Fruit fly (Drosophila melanogaster) whole organism, prepupa: ENCODE data around the gene CG33257.

Experiments used
- CG10631 ChIP-seq: fragments of 200-800 bp; sonication (Bioruptor generic); optimal IDR thresholded peaks from 2 replicates; lab custom pipeline; 2016; ENCODE audit warnings: missing biosample characterization, missing genetic modification characterization
- CG11294 ChIP-seq: fragments of 200-800 bp; sonication (Bioruptor generic); IDR thresholded peaks from 2 replicates; pipeline ENCODE4 v1.3.6; 2022; ENCODE audit warnings: missing biosample characterization, missing genetic modification characterization
- CG16779 ChIP-seq: fragments of 200-800 bp; sonication (Bioruptor generic); optimal IDR thresholded peaks from 3 replicates; lab custom pipeline; 2017; ENCODE audit warnings: missing biosample characterization, mild to moderate bottlenecking, missing genetic modification characterization
- CG31627 ChIP-seq: fragments of 200-800 bp; sonication (Bioruptor generic); optimal IDR thresholded peaks from 3 replicates; lab custom pipeline; 2016; ENCODE audit warnings: missing biosample characterization, missing genetic modification characterization
- CG32006 ChIP-seq: fragments of 200-800 bp; sonication (Bioruptor generic); optimal IDR thresholded peaks from 3 replicates; lab custom pipeline; 2017; ENCODE audit warnings: missing biosample characterization, mild to moderate bottlenecking, missing genetic modification characterization
- CG6163 ChIP-seq: fragments of 200-800 bp; sonication (Bioruptor generic); IDR thresholded peaks from 3 replicates; pipeline ENCODE4 v1.3.6; 2022; ENCODE audit warnings: missing biosample characterization, missing genetic modification characterization
- CG6276 ChIP-seq: fragments of 200-800 bp; sonication (Bioruptor generic); optimal IDR thresholded peaks from 2 replicates; lab custom pipeline; 2017; ENCODE audit warnings: missing biosample characterization, mild to moderate bottlenecking, missing genetic modification characterization
- CG6854 ChIP-seq: fragments of 200-800 bp; sonication (Bioruptor generic); optimal IDR thresholded peaks from 2 replicates; lab custom pipeline; 2017; ENCODE audit warnings: missing biosample characterization, mild to moderate bottlenecking, missing genetic modification characterization
- CG7368 ChIP-seq: fragments of 200-800 bp; sonication (Bioruptor generic); optimal IDR thresholded peaks from 3 replicates; lab custom pipeline; 2016; ENCODE audit warnings: missing biosample characterization, missing genetic modification characterization
- CG8119 ChIP-seq: fragments of 200-800 bp; sonication (Bioruptor generic); IDR thresholded peaks from 3 replicates; pipeline ENCODE4 v1.3.6; 2022; ENCODE audit warnings: missing biosample characterization, missing genetic modification characterization
- CG8319 ChIP-seq: fragments of 200-800 bp; sonication (Bioruptor generic); optimal IDR thresholded peaks from 3 replicates; lab custom pipeline; 2016; ENCODE audit warnings: missing biosample characterization, missing genetic modification characterization
- Eip78C ChIP-seq: fragments of 200-800 bp; sonication (Bioruptor generic); peaks from one replicate; lab custom pipeline; 2016; ENCODE audit warnings: missing biosample characterization, missing genetic modification characterization
- OdsH ChIP-seq: fragments of 200-800 bp; sonication (Bioruptor generic); optimal IDR thresholded peaks from 3 replicates; lab custom pipeline; 2016; ENCODE audit warnings: missing biosample characterization, missing genetic modification characterization
- Sox102F ChIP-seq: fragments of 200-800 bp; sonication (Bioruptor generic); optimal IDR thresholded peaks from 2 replicates; lab custom pipeline; 2016; ENCODE audit warnings: missing biosample characterization, mild to moderate bottlenecking, missing genetic modification characterization
- eg ChIP-seq: fragments of 200-800 bp; sonication (Bioruptor generic); IDR thresholded peaks from 3 replicates; pipeline ENCODE4 v1.3.6; 2022; ENCODE audit warnings: missing biosample characterization, missing genetic modification characterization
- esn ChIP-seq: fragments of 200-800 bp; sonication (Bioruptor generic); optimal IDR thresholded peaks from 2 replicates; lab custom pipeline; 2016; ENCODE audit warnings: missing biosample characterization, mild to moderate bottlenecking, missing genetic modification characterization, moderate library complexity
- fkh ChIP-seq: fragments of 200-800 bp; sonication (Bioruptor generic); optimal IDR thresholded peaks from 3 replicates; lab custom pipeline; 2017; ENCODE audit warnings: missing biosample characterization, mild to moderate bottlenecking, missing genetic modification characterization, moderate library complexity
- spab ChIP-seq: fragments of 200-800 bp; sonication (Bioruptor generic); optimal IDR thresholded peaks from 2 replicates; lab custom pipeline; 2017; ENCODE audit warnings: missing biosample characterization, mild to moderate bottlenecking, missing genetic modification characterization, missing genetic modification reagents
- svp ChIP-seq: fragments of 200-800 bp; sonication (Bioruptor generic); peaks from one replicate; lab custom pipeline; 2016; ENCODE audit warnings: missing biosample characterization, missing genetic modification characterization
- vri ChIP-seq: fragments of 200-800 bp; sonication (Bioruptor generic); optimal IDR thresholded peaks from 3 replicates; lab custom pipeline; 2016; ENCODE audit warnings: missing biosample characterization, mild to moderate bottlenecking, missing genetic modification characterization

The CG33257 gene

DNA sequence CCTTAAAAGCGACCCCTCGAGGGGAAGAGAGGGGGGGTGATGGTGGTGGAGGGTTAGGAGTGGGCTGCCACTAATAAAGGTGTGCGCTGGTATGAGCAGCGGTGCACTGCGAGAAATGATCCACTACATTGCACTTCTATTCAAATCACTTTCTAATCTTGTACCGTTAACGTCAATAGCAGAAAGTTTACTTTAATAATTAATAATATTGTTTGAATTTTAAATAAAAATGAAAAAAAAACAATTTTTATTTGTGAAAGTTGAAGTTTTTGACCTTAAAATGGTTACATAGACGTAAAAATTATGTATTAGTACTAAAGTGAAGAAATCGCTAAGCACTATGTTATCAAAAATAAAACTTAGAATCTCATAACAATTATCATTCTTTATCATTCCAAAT lies 46.8 kb downstream of the CG33257 start:
- TF ChIP-seq CG7368 (GFP tag; lab: Kevin White, UChicago) = no peak
- no peak for TF ChIP-seq esn
- TF ChIP-seq CG6854 (GFP tag; lab: Kevin White, UChicago) = no peak
- TF ChIP-seq CG32006 = peak; percentile 37
- no peak for TF ChIP-seq Sox102F
- 0 out of 3 replicates have a peak, but pooled peaks have one; percentile 20 for TF ChIP-seq CG6163 (GFP tag; lab: Robert Waterston, UW)
- no peak for TF ChIP-seq OdsH (GFP tag; lab: Kevin White, UChicago)
- peak; percentile 7 for TF ChIP-seq CG6276 (GFP tag; lab: Kevin White, UChicago)
- 0 out of 3 replicates have a peak, but pooled peaks have one; percentile 14 for TF ChIP-seq CG8119 (GFP tag; lab: Robert Waterston, UW)
- TF ChIP-seq eg (GFP tag; lab: Robert Waterston, UW) = peak; percentile 23; the same call in 1 of the 3 replicates
- peak; percentile 18 for TF ChIP-seq svp (GFP tag; lab: Kevin White, UChicago)
- no peak for TF ChIP-seq CG11294
- peak; percentile 30 for TF ChIP-seq Eip78C (GFP tag; lab: Kevin White, UChicago)
- TF ChIP-seq vri = no peak

dm6 chr3L:16393700-16394099 lies 47.6 kb downstream of the CG33257 start:
- TF ChIP-seq CG10631 = no peak
- peak; percentile 65 for TF ChIP-seq fkh (GFP tag; lab: Kevin White, UChicago)

DNA sequence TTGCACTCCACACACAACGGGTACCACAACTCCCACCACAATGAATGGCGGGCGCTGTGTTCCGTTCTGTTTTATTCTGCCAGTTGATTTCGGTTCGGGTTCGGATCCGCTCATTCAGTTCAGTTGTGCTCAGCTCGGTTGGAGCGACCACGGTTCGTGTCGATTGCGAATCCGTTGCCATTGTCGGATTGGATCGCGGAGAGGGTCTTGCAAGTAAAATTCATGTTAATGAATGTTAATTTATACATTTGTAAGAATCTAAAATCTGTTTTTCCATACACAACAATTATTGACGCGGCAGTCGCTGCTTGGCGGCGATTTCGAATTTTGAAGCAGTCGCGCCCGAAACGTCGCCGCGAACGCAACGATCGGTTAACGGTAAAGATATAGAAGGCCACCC lies 48.4 kb downstream of the CG33257 start, which contains the start of gene Gagr:
Gagr (plus strand) TSS at position 81 of the 400 bp plus-strand sequence.
- peak; percentile 22 for TF ChIP-seq svp (GFP tag; lab: Kevin White, UChicago)
- TF ChIP-seq CG16779 = no peak
- TF ChIP-seq CG31627 (GFP tag; lab: Kevin White, UChicago) = no peak
- no peak for TF ChIP-seq CG8319 (GFP tag; lab: Kevin White, UChicago)
- TF ChIP-seq spab = no peak
